Worm (Caenorhabditis elegans): ENCODE measurements around the gene ctf-18.

ctf-18 gene

DNA sequence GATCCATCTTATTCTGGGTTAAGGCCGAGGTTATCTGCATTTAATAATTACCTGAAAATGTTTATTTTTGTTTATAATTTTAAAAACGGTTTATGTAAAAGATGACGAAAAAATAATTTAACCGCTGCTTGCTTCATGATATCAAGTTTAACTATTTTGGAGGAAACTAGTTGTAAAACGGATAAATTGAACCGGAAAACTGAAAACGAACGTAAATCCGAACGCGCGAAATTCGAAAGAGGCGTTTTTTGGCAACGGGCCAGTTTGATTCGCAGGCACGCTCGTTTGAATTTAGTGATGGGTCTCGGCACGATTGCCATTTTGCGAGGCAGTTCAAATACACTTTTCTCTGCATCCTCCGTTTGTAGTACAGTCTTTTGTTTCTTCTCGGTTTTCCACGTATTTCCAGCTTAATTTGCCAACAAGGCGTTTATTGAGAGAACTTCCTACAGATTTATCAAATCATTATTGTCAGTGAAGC is 2.5 kb upstream of the ctf-18 start, which contains the start of the genes gtbp-1 and K08F4.3 (continued):
- TF ChIP-seq jun-1 (tag; optimal IDR thresholded peaks at IDR 0.05) (peak; percentile 53), fkh-10 (GFP tag; optimal IDR thresholded peaks at IDR 0.05) (no peak), aha-1 (tag; optimal IDR thresholded peaks at IDR 0.05) (no peak), fos-1 (tag; optimal IDR thresholded peaks at IDR 0.05) (peak; percentile 47), pax-3 (tag; optimal IDR thresholded peaks at IDR 0.05) (peak; percentile 23), lin-15B (tag; optimal IDR thresholded peaks at IDR 0.05) (peak; percentile 85), mab-9 (GFP tag; IDR thresholded peaks at IDR 0.05) (no peak), nhr-77 (tag; optimal IDR thresholded peaks at IDR 0.05) (peak; percentile 78), egl-13 (tag; optimal IDR thresholded peaks at IDR 0.05) (no peak), tlp-1 (tag; optimal IDR thresholded peaks at IDR 0.05) (no peak), irx-1 (tag; optimal IDR thresholded peaks at IDR 0.05) (peak; percentile 10), lin-13 (GFP tag; optimal IDR thresholded peaks at IDR 0.05) (peak; percentile 68), C16A3.4 (tag; optimal IDR thresholded peaks at IDR 0.05) (peak; percentile 75), nhr-84 (tag; optimal IDR thresholded peaks at IDR 0.05) (no peak), lir-3 (tag; optimal IDR thresholded peaks at IDR 0.05; ENCODE audit: poor library complexity) (no peak), rnt-1 (tag; optimal IDR thresholded peaks at IDR 0.05) (peak; percentile 76), ceh-88 (GFP tag; IDR thresholded peaks at IDR 0.05) (no peak; the same call in 1 of the 2 replicates), snpc-4 (tag; optimal IDR thresholded peaks at IDR 0.05) (peak; percentile 54), pag-3 (tag; optimal IDR thresholded peaks at IDR 0.05; ENCODE audit: borderline replicate concordance, insufficient read depth) (no peak), skn-1 (tag; optimal IDR thresholded peaks at IDR 0.05) (peak; percentile 75), C04F5.9 (tag; optimal IDR thresholded peaks at IDR 0.05) (no peak), nhr-28 (tag; optimal IDR thresholded peaks at IDR 0.05) (no peak), ztf-4 (tag; optimal IDR thresholded peaks at IDR 0.05) (no peak), unc-130 (tag; optimal IDR thresholded peaks at IDR 0.05) (peak; percentile 49), mep-1 (tag; optimal IDR thresholded peaks at IDR 0.05) (peak; percentile 85), swsn-7 (tag; optimal IDR thresholded peaks at IDR 0.05) (peak; percentile 48), nhr-20 (tag; optimal IDR thresholded peaks at IDR 0.05) (peak; percentile 68), unc-30 (tag; optimal IDR thresholded peaks at IDR 0.05) (no peak), mef-2 (tag; optimal IDR thresholded peaks at IDR 0.05) (no peak), elt-2 (tag; optimal IDR thresholded peaks at IDR 0.05) (no peak), nhr-12 (tag; optimal IDR thresholded peaks at IDR 0.05) (no peak), tbx-2 (tag; optimal IDR thresholded peaks at IDR 0.05) (no peak), blmp-1 (tag; optimal IDR thresholded peaks at IDR 0.05) (peak; percentile 53), xbp-1 (tag; optimal IDR thresholded peaks at IDR 0.05) (peak; percentile 67), unc-62 (GFP tag; optimal IDR thresholded peaks at IDR 0.05) (no peak), egl-27 (tag; optimal IDR thresholded peaks at IDR 0.05) (no peak), zip-4 (GFP tag; optimal IDR thresholded peaks at IDR 0.05) (no peak), dpl-1 (GFP tag; optimal IDR thresholded peaks at IDR 0.05) (peak; percentile 92 to 94 (median 92)), elt-3 (tag; optimal IDR thresholded peaks at IDR 0.05) (peak in 2 of 6 experiments; percentile 3 to 47)

DNA sequence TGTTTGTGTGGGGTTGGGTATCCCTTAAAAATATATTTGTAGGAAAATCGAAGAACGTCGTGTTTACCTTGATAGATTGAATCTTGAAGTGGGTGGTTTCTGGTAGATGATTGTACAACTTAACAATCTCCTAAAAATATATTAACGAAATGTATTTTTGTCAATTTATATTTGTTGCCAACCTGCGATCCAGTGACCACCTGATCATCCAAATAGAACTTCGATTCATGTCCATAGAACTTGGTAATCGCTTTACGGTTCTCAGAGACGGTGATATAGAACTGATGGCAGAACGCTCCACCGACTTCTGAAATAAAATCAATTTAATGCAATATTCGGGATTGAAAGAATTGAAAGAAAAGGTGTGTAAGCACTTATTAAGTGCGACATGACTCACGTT is 2.0 kb upstream of the ctf-18 start:
- TF ChIP-seq unc-30 (tag; optimal IDR thresholded peaks at IDR 0.05): no peak
- TF ChIP-seq elt-3 (tag; optimal IDR thresholded peaks at IDR 0.05): no peak
- no peak for TF ChIP-seq pqm-1 (tag; optimal IDR thresholded peaks at IDR 0.05)
- no peak for TF ChIP-seq efl-3 (GFP tag; optimal IDR thresholded peaks at IDR 0.05)
- TF ChIP-seq egl-13 (tag; optimal IDR thresholded peaks at IDR 0.05): no peak
- no peak for TF ChIP-seq unc-130 (tag; optimal IDR thresholded peaks at IDR 0.05)

ce11 chrIV:10122205-10122604 is 4.2 kb downstream of the ctf-18 start, which contains the start of gene irld-21:
irld-21 (minus strand) TSS chrIV:10122305.
- no peak for TF ChIP-seq dpl-1 (GFP tag; optimal IDR thresholded peaks at IDR 0.05)
- no peak for TF ChIP-seq lin-15B (tag; optimal IDR thresholded peaks at IDR 0.05)
- no peak for TF ChIP-seq unc-130 (tag; optimal IDR thresholded peaks at IDR 0.05)
- TF ChIP-seq xbp-1 (tag; optimal IDR thresholded peaks at IDR 0.05): no peak
- TF ChIP-seq sox-4 (tag; optimal IDR thresholded peaks at IDR 0.05): no peak
- no peak for TF ChIP-seq nhr-84 (tag; optimal IDR thresholded peaks at IDR 0.05)
- no peak for TF ChIP-seq zag-1 (tag; optimal IDR thresholded peaks at IDR 0.05)
- TF ChIP-seq mep-1 (tag; optimal IDR thresholded peaks at IDR 0.05): no peak
